ENCODE assay signal across 1 fruit fly cellular context in the genomic region with DNA sequence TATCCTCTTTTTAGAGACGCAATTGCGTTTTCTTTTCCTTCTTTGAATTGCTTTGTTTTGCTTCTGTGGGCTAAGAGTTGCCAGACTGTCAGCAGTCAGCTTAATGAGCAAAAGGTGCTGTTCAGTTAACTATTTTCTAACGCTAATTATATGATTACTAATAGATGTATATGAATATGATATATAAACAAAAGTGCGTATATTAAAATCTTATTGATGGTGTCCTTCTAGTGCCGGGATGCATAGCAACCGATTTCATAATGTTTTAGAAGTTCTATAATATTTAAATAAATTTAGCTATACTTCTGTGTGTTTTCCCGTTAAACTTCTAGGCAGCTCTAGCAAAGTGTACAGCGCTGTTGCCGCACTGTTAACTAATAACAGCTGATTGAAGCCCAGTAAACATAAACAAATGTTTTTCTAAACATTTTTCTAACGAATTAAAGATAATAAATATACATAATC.
TF ChIP-seq lines count a peak whose summit lies in the region.

Gene Kaz (minus strand): TSS at position 73 of the 465 bp plus-strand sequence.
Gene CG43273 (plus strand): TSS at position 415 of the 465 bp plus-strand sequence.

TF ChIP-seq in whole organism, embryonic, 481 proteins besides CTCF, POLR2A, EP300 and RAD21 (continued from another document):
- peak; percentile 68 for TF ChIP-seq CG10267 (tag; optimal IDR thresholded peaks at IDR 0.05; lab: Kevin White, UChicago)
- peak; percentile 74 for TF ChIP-seq NfI (GFP tag; optimal IDR thresholded peaks at IDR 0.05; lab: Kevin White, UChicago)
- no peak for TF ChIP-seq Myb (GFP tag; optimal IDR thresholded peaks at IDR 0.05; lab: Kevin White, UChicago)
- TF ChIP-seq Kr (GFP tag; optimal IDR thresholded peaks at IDR 0.05; lab: Kevin White, UChicago) = no peak
- TF ChIP-seq CG7372 (GFP tag; IDR thresholded peaks at IDR 0.05; lab: Robert Waterston, UW) = peak; percentile 69
- peak; percentile 40 for TF ChIP-seq dmrt11E (tag; optimal IDR thresholded peaks at IDR 0.05; lab: Kevin White, UChicago)
- peak; percentile 43 for TF ChIP-seq Sin3A (optimal IDR thresholded peaks at IDR 0.05; lab: Kevin White, UChicago)
- TF ChIP-seq pnt (GFP tag; optimal IDR thresholded peaks at IDR 0.05; lab: Kevin White, UChicago) = peak; percentile 3
- no peak for TF ChIP-seq CG12744 (GFP tag; optimal IDR thresholded peaks at IDR 0.05; lab: Kevin White, UChicago)
- peak; percentile 56 for TF ChIP-seq Max (GFP tag; optimal IDR thresholded peaks at IDR 0.05; lab: Kevin White, UChicago)
- peak; percentile 44 for TF ChIP-seq CG10462 (GFP tag; optimal IDR thresholded peaks at IDR 0.05; lab: Kevin White, UChicago)
- TF ChIP-seq CG14667 (GFP tag; IDR thresholded peaks at IDR 0.05; lab: Robert Waterston, UW) = no peak
- TF ChIP-seq mam (GFP tag; optimal IDR thresholded peaks at IDR 0.05; lab: Kevin White, UChicago) = peak; percentile 12
- TF ChIP-seq lbe (GFP tag; optimal IDR thresholded peaks at IDR 0.05; lab: Kevin White, UChicago) = peak; percentile 32
- no peak for TF ChIP-seq salm (tag; optimal IDR thresholded peaks at IDR 0.05; lab: Kevin White, UChicago)
- TF ChIP-seq CG11723 (GFP tag; optimal IDR thresholded peaks at IDR 0.05; lab: Kevin White, UChicago) = no peak
- TF ChIP-seq CG2120 (GFP tag; optimal IDR thresholded peaks at IDR 0.05; lab: Kevin White, UChicago) = peak; percentile 67
- peak; percentile 26; the same call in 1 of the 3 replicates for TF ChIP-seq tgo (GFP tag; IDR thresholded peaks at IDR 0.05; lab: Robert Waterston, UW)
- TF ChIP-seq Xrp1 (GFP tag; IDR thresholded peaks at IDR 0.05; lab: Robert Waterston, UW) = peak; percentile 40; the same call in 1 of the 2 replicates
- no peak for TF ChIP-seq croc (GFP tag; conservative IDR thresholded peaks at IDR 0.05; lab: Robert Waterston, UW)
- TF ChIP-seq cas (GFP tag; IDR thresholded peaks at IDR 0.05; lab: Robert Waterston, UW) = no peak
- no peak for TF ChIP-seq CG2129 (GFP tag; IDR thresholded peaks at IDR 0.05; lab: Robert Waterston, UW; ENCODE audit: partially characterized antibody)
- TF ChIP-seq bcd (GFP tag; optimal IDR thresholded peaks at IDR 0.05; lab: Kevin White, UChicago) = peak; percentile 67
- peak; percentile 37; the same call in 1 of the 2 replicates for TF ChIP-seq peb (GFP tag; IDR thresholded peaks at IDR 0.05; lab: Robert Waterston, UW)
- no peak for TF ChIP-seq D19B (GFP tag; optimal IDR thresholded peaks at IDR 0.05; lab: Kevin White, UChicago)
- no peak for TF ChIP-seq NFAT (GFP tag; IDR thresholded peaks at IDR 0.05; lab: Robert Waterston, UW)
- peak; percentile 36; the same call in 1 of the 2 replicates for TF ChIP-seq al (GFP tag; IDR thresholded peaks at IDR 0.05; lab: Robert Waterston, UW)
- TF ChIP-seq Abd-B (GFP tag; optimal IDR thresholded peaks at IDR 0.05; lab: Kevin White, UChicago) = peak; percentile 81
- TF ChIP-seq CG11093 (GFP tag; IDR thresholded peaks at IDR 0.05; lab: Robert Waterston, UW) = no peak
- peak; percentile 83 for TF ChIP-seq nmo (GFP tag; optimal IDR thresholded peaks at IDR 0.05; lab: Kevin White, UChicago)
- peak; percentile 81 for TF ChIP-seq CG14710 (tag; optimal IDR thresholded peaks at IDR 0.05; lab: Kevin White, UChicago)
- peak; percentile 93 for TF ChIP-seq zen (tag; optimal IDR thresholded peaks at IDR 0.05; lab: Kevin White, UChicago)
- no peak for TF ChIP-seq trh (GFP tag; optimal IDR thresholded peaks at IDR 0.05; lab: Kevin White, UChicago)
- no peak for TF ChIP-seq CG11696 (GFP tag; IDR thresholded peaks at IDR 0.05; lab: Robert Waterston, UW)
- TF ChIP-seq CkIIα-i1 (GFP tag; IDR thresholded peaks at IDR 0.05; lab: Robert Waterston, UW) = no peak
- peak; percentile 13 for TF ChIP-seq CG13624 (GFP tag; optimal IDR thresholded peaks at IDR 0.05; lab: Kevin White, UChicago)
- peak in 1 of 2 experiments; percentile 68 for TF ChIP-seq dpn (GFP tag; optimal IDR thresholded peaks at IDR 0.05; lab: Kevin White, UChicago)
- TF ChIP-seq HLH54F (GFP tag; optimal IDR thresholded peaks at IDR 0.05; lab: Kevin White, UChicago) = no peak
- TF ChIP-seq CG4707 (GFP tag; optimal IDR thresholded peaks at IDR 0.05; lab: Kevin White, UChicago) = no peak
- TF ChIP-seq chm (GFP tag; IDR thresholded peaks at IDR 0.05; lab: Robert Waterston, UW) = peak; percentile 19; the same call in 1 of the 2 replicates
- TF ChIP-seq CG15011 (GFP tag; optimal IDR thresholded peaks at IDR 0.05; lab: Kevin White, UChicago) = no peak
- no peak for TF ChIP-seq CG7357 (GFP tag; IDR thresholded peaks at IDR 0.05; lab: Robert Waterston, UW)
- no peak for TF ChIP-seq ase (GFP tag; IDR thresholded peaks at IDR 0.05; lab: Robert Waterston, UW)
- no peak for TF ChIP-seq pho (GFP tag; optimal IDR thresholded peaks at IDR 0.05; lab: Kevin White, UChicago)
- TF ChIP-seq slp2 (GFP tag; optimal IDR thresholded peaks at IDR 0.05; lab: Kevin White, UChicago) = no peak
- no peak for TF ChIP-seq usp (GFP tag; optimal IDR thresholded peaks at IDR 0.05; lab: Kevin White, UChicago)
- TF ChIP-seq Rfx (GFP tag; IDR thresholded peaks at IDR 0.05; lab: Robert Waterston, UW) = peak; percentile 73
- TF ChIP-seq Hr51 (GFP tag; optimal IDR thresholded peaks at IDR 0.05; lab: Kevin White, UChicago) = peak in 1 of 2 experiments; percentile 13
- TF ChIP-seq CG6254 (GFP tag; optimal IDR thresholded peaks at IDR 0.05; lab: Kevin White, UChicago) = peak; percentile 7
- TF ChIP-seq E2f1 (GFP tag; IDR thresholded peaks at IDR 0.05; lab: Robert Waterston, UW) = no peak
- TF ChIP-seq Deaf1 (tag; optimal IDR thresholded peaks at IDR 0.05; lab: Kevin White, UChicago) = no peak
- peak; percentile 74 for TF ChIP-seq CG8924 (tag; optimal IDR thresholded peaks at IDR 0.05; lab: Kevin White, UChicago)
- no peak for TF ChIP-seq zen2 (GFP tag; IDR thresholded peaks at IDR 0.05; lab: Robert Waterston, UW; ENCODE audit: partially characterized antibody)
- TF ChIP-seq CG10321 (GFP tag; IDR thresholded peaks at IDR 0.05; lab: Robert Waterston, UW) = no peak
- peak; percentile 42 for TF ChIP-seq scrt (GFP tag; optimal IDR thresholded peaks at IDR 0.05; lab: Kevin White, UChicago)
- no peak for TF ChIP-seq CG16813 (GFP tag; IDR thresholded peaks at IDR 0.05; lab: Robert Waterston, UW; ENCODE audit: partially characterized antibody)
- TF ChIP-seq stwl (tag; optimal IDR thresholded peaks at IDR 0.05; lab: Kevin White, UChicago) = no peak
- TF ChIP-seq fd3F (GFP tag; optimal IDR thresholded peaks at IDR 0.05; lab: Kevin White, UChicago) = peak; percentile 33
- TF ChIP-seq CG30403 (GFP tag; optimal IDR thresholded peaks at IDR 0.05; lab: Kevin White, UChicago) = peak; percentile 77
- peak; percentile 75 for TF ChIP-seq Xbp1 (GFP tag; optimal IDR thresholded peaks at IDR 0.05; lab: Kevin White, UChicago)
- TF ChIP-seq fru (optimal IDR thresholded peaks at IDR 0.05; lab: Kevin White, UChicago) = no peak
- no peak for TF ChIP-seq CG12769 (tag; optimal IDR thresholded peaks at IDR 0.05; lab: Kevin White, UChicago)
- TF ChIP-seq luna (GFP tag; optimal IDR thresholded peaks at IDR 0.05; lab: Kevin White, UChicago) = no peak
- no peak for TF ChIP-seq eve (GFP tag; optimal IDR thresholded peaks at IDR 0.05; lab: Kevin White, UChicago)
- no peak for TF ChIP-seq CG10565 (GFP tag; optimal IDR thresholded peaks at IDR 0.05; lab: Kevin White, UChicago)
- TF ChIP-seq BEAF-32 (GFP tag; optimal IDR thresholded peaks at IDR 0.05; lab: Kevin White, UChicago) = peak; percentile 27
- TF ChIP-seq CG13775 (GFP tag; optimal IDR thresholded peaks at IDR 0.05; lab: Kevin White, UChicago) = peak; percentile 66
- no peak; the same call in 1 of the 2 replicates for TF ChIP-seq H2.0 (GFP tag; IDR thresholded peaks at IDR 0.05; lab: Robert Waterston, UW)
- TF ChIP-seq CG16779 (GFP tag; IDR thresholded peaks at IDR 0.05; lab: Robert Waterston, UW) = no peak
- no peak for TF ChIP-seq gsb (GFP tag; IDR thresholded peaks at IDR 0.05; lab: Robert Waterston, UW)
- TF ChIP-seq CG2202 (tag; optimal IDR thresholded peaks at IDR 0.05; lab: Kevin White, UChicago) = peak; percentile 12
- TF ChIP-seq nau (GFP tag; optimal IDR thresholded peaks at IDR 0.05; lab: Kevin White, UChicago) = no peak
- no peak for TF ChIP-seq D (optimal IDR thresholded peaks at IDR 0.05; lab: Kevin White, UChicago)
- no peak for TF ChIP-seq D (GFP tag; optimal IDR thresholded peaks at IDR 0.05; lab: Kevin White, UChicago)
- TF ChIP-seq sisA (GFP tag; IDR thresholded peaks at IDR 0.05; lab: Robert Waterston, UW) = peak; percentile 5; the same call in 1 of the 2 replicates
- TF ChIP-seq dysf (GFP tag; IDR thresholded peaks at IDR 0.05; lab: Robert Waterston, UW) = peak; percentile 56; the same call in 1 of the 3 replicates
- peak; percentile 39 for TF ChIP-seq Fer2 (tag; optimal IDR thresholded peaks at IDR 0.05; lab: Kevin White, UChicago)
- peak; percentile 59 for TF ChIP-seq sob (GFP tag; IDR thresholded peaks at IDR 0.05; lab: Robert Waterston, UW)
- peak; percentile 15 for TF ChIP-seq cato (GFP tag; optimal IDR thresholded peaks at IDR 0.05; lab: Kevin White, UChicago; ENCODE audit: borderline replicate concordance)
- TF ChIP-seq tll (GFP tag; optimal IDR thresholded peaks at IDR 0.05; lab: Kevin White, UChicago) = peak in 1 of 2 experiments; percentile 28
- no peak for TF ChIP-seq CG12236 (GFP tag; optimal IDR thresholded peaks at IDR 0.05; lab: Kevin White, UChicago)
- peak in 1 of 3 experiments; percentile 65 for TF ChIP-seq lola (GFP tag; optimal IDR thresholded peaks at IDR 0.05; lab: Kevin White, UChicago)
- no peak for TF ChIP-seq Hey (tag; optimal IDR thresholded peaks at IDR 0.05; lab: Kevin White, UChicago)
- TF ChIP-seq CG1832 (GFP tag; optimal IDR thresholded peaks at IDR 0.05; lab: Kevin White, UChicago) = no peak
- TF ChIP-seq zfh2 (GFP tag; optimal IDR thresholded peaks at IDR 0.05; lab: Kevin White, UChicago) = peak; percentile 20
- peak; percentile 64 for TF ChIP-seq CG32532 (GFP tag; IDR thresholded peaks at IDR 0.05; lab: Robert Waterston, UW)
- no peak for TF ChIP-seq CG8388 (GFP tag; optimal IDR thresholded peaks at IDR 0.05; lab: Kevin White, UChicago)
- TF ChIP-seq h (optimal IDR thresholded peaks at IDR 0.05; lab: Kevin White, UChicago) = no peak
- TF ChIP-seq CG8478 (optimal IDR thresholded peaks at IDR 0.05; lab: Kevin White, UChicago) = no peak
- peak; percentile 14 for TF ChIP-seq CG34376 (GFP tag; optimal IDR thresholded peaks at IDR 0.05; lab: Kevin White, UChicago)
- TF ChIP-seq jing (GFP tag; optimal IDR thresholded peaks at IDR 0.05; lab: Kevin White, UChicago) = no peak
- TF ChIP-seq Dek (tag; optimal IDR thresholded peaks at IDR 0.05; lab: Kevin White, UChicago) = no peak
- peak; percentile 12 for TF ChIP-seq CG8290 (GFP tag; optimal IDR thresholded peaks at IDR 0.05; lab: Kevin White, UChicago)
- no peak for TF ChIP-seq CG8290 (tag; optimal IDR thresholded peaks at IDR 0.05; lab: Kevin White, UChicago)
- peak; percentile 35 for TF ChIP-seq pzg (GFP tag; optimal IDR thresholded peaks at IDR 0.05; lab: Kevin White, UChicago)
- TF ChIP-seq Scr (GFP tag; IDR thresholded peaks at IDR 0.05; lab: Robert Waterston, UW; ENCODE audit: partially characterized antibody) = peak; percentile 30; the same call in 1 of the 2 replicates
- peak; percentile 8 for TF ChIP-seq CG3838 (GFP tag; optimal IDR thresholded peaks at IDR 0.05; lab: Kevin White, UChicago)
- no peak for TF ChIP-seq ash1 (GFP tag; optimal IDR thresholded peaks at IDR 0.05; lab: Kevin White, UChicago)
- no peak for TF ChIP-seq CG16863 (GFP tag; optimal IDR thresholded peaks at IDR 0.05; lab: Kevin White, UChicago)
- TF ChIP-seq gce (GFP tag; IDR thresholded peaks at IDR 0.05; lab: Robert Waterston, UW) = no peak
